Fruit fly (Drosophila melanogaster): ENCODE measurements around the gene Arr2.

Gene Arr2

DNA sequence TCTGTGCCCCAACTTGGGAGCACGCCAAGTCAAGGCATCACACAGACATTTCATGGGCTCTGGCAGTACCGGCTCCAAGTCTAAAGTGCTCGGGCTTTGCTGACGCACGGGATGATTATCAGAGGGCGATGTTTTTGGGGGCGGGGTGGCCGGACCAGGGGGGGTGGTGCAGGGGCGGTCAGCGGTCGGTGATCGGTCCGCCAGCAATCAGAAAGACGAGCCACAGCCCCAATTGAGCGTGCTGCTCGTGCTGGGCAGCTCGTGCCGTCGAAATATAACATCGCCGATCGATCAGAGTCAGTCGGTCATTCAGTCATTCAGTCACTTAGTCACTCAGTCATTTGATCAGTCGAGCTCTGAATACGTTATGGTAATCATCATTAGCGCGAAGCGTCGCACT, 49.1 kb upstream of the Arr2 start (continued):
- no peak for TF ChIP-seq hkb (optimal IDR thresholded peaks at IDR 0.05)
- 0 out of 2 replicates have a peak, but pooled peaks have one; percentile 27 for TF ChIP-seq hkb (GFP tag; IDR thresholded peaks at IDR 0.05)
- no peak for TF ChIP-seq CG13775 (GFP tag; optimal IDR thresholded peaks at IDR 0.05)
- TF ChIP-seq CG14965 (GFP tag; optimal IDR thresholded peaks at IDR 0.05; ENCODE audit: borderline replicate concordance): no peak
- no peak for TF ChIP-seq CG42726 (GFP tag; IDR thresholded peaks at IDR 0.05; ENCODE audit: partially characterized antibody)
- no peak for TF ChIP-seq ems (GFP tag; optimal IDR thresholded peaks at IDR 0.05)
- no peak for TF ChIP-seq CG18764 (GFP tag; optimal IDR thresholded peaks at IDR 0.05)
- TF ChIP-seq cwo (GFP tag; optimal IDR thresholded peaks at IDR 0.05): peak; percentile 100
- TF ChIP-seq Ets65A (GFP tag): no peak
- no peak for TF ChIP-seq CG2202 (tag; optimal IDR thresholded peaks at IDR 0.05)
- TF ChIP-seq CG30403 (GFP tag; optimal IDR thresholded peaks at IDR 0.05): no peak
- no peak for TF ChIP-seq NC2β (GFP tag; optimal IDR thresholded peaks at IDR 0.05)
- TF ChIP-seq odd (GFP tag; optimal IDR thresholded peaks at IDR 0.05): no peak
- no peak for TF ChIP-seq HmgZ (tag; optimal IDR thresholded peaks at IDR 0.05)
- TF ChIP-seq CG7556 (GFP tag; optimal IDR thresholded peaks at IDR 0.05): no peak
- no peak for TF ChIP-seq CG11695 (GFP tag; IDR thresholded peaks at IDR 0.05)
- TF ChIP-seq CG17359 (tag; optimal IDR thresholded peaks at IDR 0.05): no peak
- TF ChIP-seq CG10654 (GFP tag; optimal IDR thresholded peaks at IDR 0.05): no peak
- TF ChIP-seq CG10565 (GFP tag; optimal IDR thresholded peaks at IDR 0.05): no peak
- TF ChIP-seq CG12769 (tag; optimal IDR thresholded peaks at IDR 0.05): peak; percentile 63
- peak; percentile 31; the same call in 1 of the 2 replicates for TF ChIP-seq Bgb (GFP tag; IDR thresholded peaks at IDR 0.05; ENCODE audit: partially characterized antibody)
- no peak for TF ChIP-seq CG7357 (GFP tag; IDR thresholded peaks at IDR 0.05)
- no peak for TF ChIP-seq nau (GFP tag; optimal IDR thresholded peaks at IDR 0.05)
- TF ChIP-seq unpg (GFP tag; optimal IDR thresholded peaks at IDR 0.05): no peak
- no peak for TF ChIP-seq CG9876 (GFP tag; optimal IDR thresholded peaks at IDR 0.05)
- TF ChIP-seq CG10543 (GFP tag; optimal IDR thresholded peaks at IDR 0.05): peak; percentile 81
- TF ChIP-seq CG1602 (GFP tag; optimal IDR thresholded peaks at IDR 0.05): no peak
- TF ChIP-seq prd (optimal IDR thresholded peaks at IDR 0.05): no peak
- no peak for TF ChIP-seq prd (GFP tag; IDR thresholded peaks at IDR 0.05)
- no peak for TF ChIP-seq sob (GFP tag; IDR thresholded peaks at IDR 0.05)
- no peak for TF ChIP-seq Hmx (GFP tag; optimal IDR thresholded peaks at IDR 0.05)
- no peak for TF ChIP-seq CG11093 (GFP tag; IDR thresholded peaks at IDR 0.05)
- no peak for TF ChIP-seq tx (GFP tag; optimal IDR thresholded peaks at IDR 0.05)
- peak; percentile 100 for TF ChIP-seq CG8281 (tag; optimal IDR thresholded peaks at IDR 0.05)
- TF ChIP-seq CG14441 (GFP tag; IDR thresholded peaks at IDR 0.05): peak; percentile 42; the same call in 1 of the 2 replicates
- TF ChIP-seq dmrt11E (tag; optimal IDR thresholded peaks at IDR 0.05): no peak
- no peak for TF ChIP-seq corto (GFP tag; optimal IDR thresholded peaks at IDR 0.05)
- TF ChIP-seq Drgx (GFP tag; IDR thresholded peaks at IDR 0.05): peak; percentile 39
- TF ChIP-seq HHEX (GFP tag; optimal IDR thresholded peaks at IDR 0.05): no peak
- no peak for TF ChIP-seq salm (tag; optimal IDR thresholded peaks at IDR 0.05)
- no peak for TF ChIP-seq CG2678 (tag; optimal IDR thresholded peaks at IDR 0.05)
- TF ChIP-seq CG18619 (GFP tag; optimal IDR thresholded peaks at IDR 0.05): no peak
- TF ChIP-seq CG8388 (GFP tag; optimal IDR thresholded peaks at IDR 0.05): no peak
- no peak for TF ChIP-seq lbe (GFP tag; optimal IDR thresholded peaks at IDR 0.05)
- no peak for TF ChIP-seq CG2199 (GFP tag; IDR thresholded peaks at IDR 0.05)
- peak; percentile 44 for TF ChIP-seq Nf-YC (tag; optimal IDR thresholded peaks at IDR 0.05)
- no peak for TF ChIP-seq CG32767 (GFP tag; IDR thresholded peaks at IDR 0.05)
- TF ChIP-seq Neu2 (GFP tag; optimal IDR thresholded peaks at IDR 0.05; ENCODE audit: borderline replicate concordance): no peak
- no peak for TF ChIP-seq slp2 (GFP tag; optimal IDR thresholded peaks at IDR 0.05)
- no peak for TF ChIP-seq gfzf (GFP tag; optimal IDR thresholded peaks at IDR 0.05)
- TF ChIP-seq zen2 (GFP tag; IDR thresholded peaks at IDR 0.05; ENCODE audit: partially characterized antibody): 0 out of 3 replicates have a peak, but pooled peaks have one; percentile 33
- TF ChIP-seq dati (GFP tag; IDR thresholded peaks at IDR 0.05): no peak

All from whole organism, embryonic.